Fruit fly (Drosophila melanogaster): ENCODE data around the gene CG15019.

CG15019 gene

DNA sequence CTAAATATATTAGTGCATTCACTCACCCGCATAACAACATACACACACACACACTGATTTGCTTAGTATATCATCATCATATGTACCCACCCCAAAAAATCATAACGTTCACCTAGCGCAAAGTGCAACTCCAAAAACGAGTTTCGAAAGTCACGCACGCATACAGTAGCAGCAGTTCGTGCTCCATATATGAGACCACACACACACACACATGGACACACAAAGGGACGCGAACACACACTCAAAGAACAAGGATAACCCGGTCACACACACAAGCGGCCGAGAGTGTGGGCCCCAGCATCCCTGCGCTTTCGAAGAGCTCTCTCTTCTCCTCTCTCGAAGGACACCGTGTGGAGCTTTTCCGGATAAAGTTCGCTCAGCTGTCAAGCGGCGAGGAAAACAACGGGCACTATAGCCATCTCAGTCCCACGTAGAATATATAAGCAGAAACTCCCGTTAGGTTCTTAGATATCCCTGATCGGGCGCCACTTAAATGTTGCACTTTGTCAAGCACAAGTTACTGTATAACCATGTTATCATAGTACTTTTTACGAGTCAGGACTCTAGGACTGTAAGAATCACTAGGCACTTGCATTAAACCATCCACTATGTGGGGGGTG is 25.4 kb upstream of the CG15019 start:
- TF ChIP-seq ovo (GFP tag; optimal IDR thresholded peaks at IDR 0.05) (no peak), CG12768 (GFP tag; optimal IDR thresholded peaks at IDR 0.05) (no peak), bab1 (GFP tag; optimal IDR thresholded peaks at IDR 0.05) (no peak), kay (GFP tag; ENCODE audit: borderline replicate concordance) (no peak), Hr96 (GFP tag; optimal IDR thresholded peaks at IDR 0.05) (no peak), toe (GFP tag; optimal IDR thresholded peaks at IDR 0.05) (no peak), CG5204 (GFP tag; optimal IDR thresholded peaks at IDR 0.05) (no peak), CG1620 (GFP tag; optimal IDR thresholded peaks at IDR 0.05) (no peak), CG11617 (GFP tag; optimal IDR thresholded peaks at IDR 0.05) (no peak), pad (GFP tag; optimal IDR thresholded peaks at IDR 0.05) (no peak), Clk (GFP tag; optimal IDR thresholded peaks at IDR 0.05) (no peak), cnc (optimal IDR thresholded peaks at IDR 0.05) (no peak), Crg-1 (GFP tag; optimal IDR thresholded peaks at IDR 0.05) (no peak)

DNA sequence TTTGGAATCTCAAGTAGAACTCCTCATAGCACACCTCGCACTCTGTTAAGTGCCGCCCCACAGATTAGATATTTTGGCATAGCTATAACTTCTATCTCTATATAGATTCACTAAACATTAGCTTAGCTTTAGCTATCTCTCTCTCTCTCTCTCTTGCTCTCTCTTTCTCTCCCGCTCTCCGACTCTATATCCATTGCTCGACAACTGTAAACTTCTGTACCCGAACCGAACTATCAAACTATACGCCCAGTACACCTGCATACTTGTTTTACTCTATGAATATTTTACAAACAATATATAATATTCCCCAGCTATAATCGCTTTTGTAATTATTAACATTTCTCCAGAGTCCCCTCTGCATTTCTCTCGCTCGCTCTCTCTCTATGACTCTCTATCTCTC is 24.5 kb upstream of the CG15019 start:
- TF ChIP-seq Clk (GFP tag; optimal IDR thresholded peaks at IDR 0.05) (no peak), Mnt (GFP tag; optimal IDR thresholded peaks at IDR 0.05) (no peak), CG14711 (tag; optimal IDR thresholded peaks at IDR 0.05) (no peak), CG33017 (tag; optimal IDR thresholded peaks at IDR 0.05) (no peak), pad (GFP tag; optimal IDR thresholded peaks at IDR 0.05) (no peak), CG7101 (tag; optimal IDR thresholded peaks at IDR 0.05) (no peak), Hr96 (GFP tag; optimal IDR thresholded peaks at IDR 0.05) (no peak), CG7045 (GFP tag; optimal IDR thresholded peaks at IDR 0.05) (no peak), CG12768 (GFP tag; optimal IDR thresholded peaks at IDR 0.05) (no peak), tj (GFP tag; optimal IDR thresholded peaks at IDR 0.05) (no peak), CG11617 (GFP tag; optimal IDR thresholded peaks at IDR 0.05) (no peak), cic (GFP tag; optimal IDR thresholded peaks at IDR 0.05) (no peak), bab1 (GFP tag; optimal IDR thresholded peaks at IDR 0.05) (no peak), Crg-1 (GFP tag; optimal IDR thresholded peaks at IDR 0.05) (no peak), kay (GFP tag; ENCODE audit: borderline replicate concordance) (no peak), toe (GFP tag; optimal IDR thresholded peaks at IDR 0.05) (no peak), CG5204 (GFP tag; optimal IDR thresholded peaks at IDR 0.05) (no peak)

DNA sequence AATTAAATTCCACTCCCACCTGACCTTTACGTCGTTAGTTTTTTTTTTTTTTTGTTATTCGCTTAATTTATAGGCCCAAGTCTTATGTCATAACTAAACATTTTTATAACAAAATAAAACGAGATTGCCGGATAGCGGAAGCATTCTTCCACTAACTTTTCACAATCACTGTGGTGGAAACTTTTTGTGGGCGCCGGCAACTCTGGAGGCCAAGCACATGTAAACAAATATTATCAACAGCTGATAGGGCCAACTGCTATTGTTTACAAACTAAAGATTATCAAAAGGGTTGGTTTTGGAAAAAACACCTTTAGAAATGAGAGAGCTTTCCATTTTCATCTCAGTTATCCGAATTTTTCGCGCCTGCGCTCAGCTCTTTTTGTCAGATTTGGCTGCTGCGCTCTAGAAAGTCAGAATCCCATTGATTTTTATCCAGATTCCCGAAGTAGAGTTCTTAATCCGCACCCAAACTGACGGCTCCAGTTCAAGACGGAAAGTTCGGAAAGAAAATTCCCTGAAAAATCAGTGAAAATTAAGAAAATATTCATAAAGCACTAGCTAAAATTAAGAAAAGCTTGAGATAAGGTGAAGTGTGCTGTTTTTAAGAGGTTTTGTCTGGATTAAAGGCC is 23.2 kb upstream of the CG15019 start, which contains the start of gene nAChRbeta1:
Gene nAChRbeta1, plus strand, starts transcription at position 432 of the 629 bp plus-strand sequence.
- no peak for TF ChIP-seq tj (GFP tag; optimal IDR thresholded peaks at IDR 0.05)
- no peak for TF ChIP-seq ovo (GFP tag; optimal IDR thresholded peaks at IDR 0.05)
- peak; percentile 80 for TF ChIP-seq CG14711 (tag; optimal IDR thresholded peaks at IDR 0.05)
- no peak for TF ChIP-seq Crg-1 (GFP tag; optimal IDR thresholded peaks at IDR 0.05)
- no peak for TF ChIP-seq bab1 (GFP tag; optimal IDR thresholded peaks at IDR 0.05)
- TF ChIP-seq CG5204 (GFP tag; optimal IDR thresholded peaks at IDR 0.05): no peak
- no peak for TF ChIP-seq kay (GFP tag; ENCODE audit: borderline replicate concordance)

DNA sequence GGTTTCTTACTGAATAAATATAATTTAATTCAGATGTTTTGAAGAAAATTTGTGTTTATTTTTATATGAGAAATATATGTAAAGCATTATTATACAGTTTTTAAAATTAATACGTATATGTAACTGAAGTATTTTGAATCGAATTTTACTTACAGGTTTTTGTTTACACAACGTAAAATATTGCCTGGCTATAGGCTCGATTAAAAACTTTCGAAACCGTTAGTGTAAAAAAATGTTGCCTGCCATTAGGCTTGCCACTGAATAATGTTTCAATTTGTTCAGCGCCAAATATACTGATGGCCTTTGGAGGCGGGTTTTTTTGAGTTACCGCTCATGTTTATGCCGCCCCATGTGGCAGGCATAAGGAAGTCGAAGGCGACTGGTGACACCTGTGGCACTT is 20.7 kb upstream of the CG15019 start:
- TF ChIP-seq cnc (optimal IDR thresholded peaks at IDR 0.05) (no peak), Mnt (GFP tag; optimal IDR thresholded peaks at IDR 0.05) (no peak), CG33017 (tag; optimal IDR thresholded peaks at IDR 0.05) (no peak)

DNA sequence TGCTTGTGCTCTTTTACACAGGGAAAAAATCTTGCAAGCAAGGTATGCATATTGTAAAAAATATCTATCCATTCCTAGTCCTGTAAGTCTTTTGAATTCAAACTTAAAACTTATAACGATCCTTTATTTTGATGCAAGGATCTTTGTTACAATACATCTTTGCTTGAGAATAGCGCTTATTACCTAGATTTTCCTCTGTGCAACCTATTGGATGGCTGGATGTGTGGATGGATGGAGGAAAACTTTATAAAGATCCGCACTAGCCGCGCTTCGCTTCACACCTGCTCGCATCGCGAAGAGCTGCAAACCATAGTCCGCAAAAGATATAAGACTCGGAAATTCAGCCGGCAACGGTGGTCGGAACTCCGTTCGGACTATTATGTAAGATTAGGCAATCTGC is 15.5 kb upstream of the CG15019 start, which contains the start of gene CG15020:
Gene CG15020, plus strand, starts transcription at position 301 of the 400 bp plus-strand sequence.
- TF ChIP-seq tj (GFP tag; optimal IDR thresholded peaks at IDR 0.05): no peak
- TF ChIP-seq CG5204 (GFP tag; optimal IDR thresholded peaks at IDR 0.05): no peak
- TF ChIP-seq CG7045 (GFP tag; optimal IDR thresholded peaks at IDR 0.05): no peak
- TF ChIP-seq CG12768 (GFP tag; optimal IDR thresholded peaks at IDR 0.05): no peak
- no peak for TF ChIP-seq kay (GFP tag; ENCODE audit: borderline replicate concordance)

DNA sequence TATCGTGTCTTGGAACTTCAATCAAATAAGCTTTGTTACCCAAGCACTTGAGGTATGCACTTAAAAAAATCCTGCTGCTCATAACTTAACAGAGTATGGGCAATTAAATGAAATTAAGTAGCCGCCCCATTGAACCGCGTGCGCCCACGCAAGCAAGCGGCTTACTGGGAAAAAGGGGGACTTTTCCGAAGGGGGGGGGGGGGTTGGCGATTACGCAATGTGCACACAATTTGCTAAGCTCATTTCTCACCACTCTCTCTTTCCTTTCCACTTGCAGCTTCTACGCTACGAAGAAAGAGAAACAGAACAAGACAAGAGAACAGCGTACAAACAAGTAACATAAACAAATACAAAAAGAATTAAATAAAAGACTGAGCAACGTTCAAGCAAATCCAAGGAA is 11.7 kb upstream of the CG15019 start:
- TF ChIP-seq kay (GFP tag; ENCODE audit: borderline replicate concordance) (no peak), CG7045 (GFP tag; optimal IDR thresholded peaks at IDR 0.05) (no peak), bab1 (GFP tag; optimal IDR thresholded peaks at IDR 0.05) (no peak), tj (GFP tag; optimal IDR thresholded peaks at IDR 0.05) (no peak), Crg-1 (GFP tag; optimal IDR thresholded peaks at IDR 0.05) (no peak), Hr96 (GFP tag; optimal IDR thresholded peaks at IDR 0.05) (no peak), toe (GFP tag; optimal IDR thresholded peaks at IDR 0.05) (no peak), CG33017 (tag; optimal IDR thresholded peaks at IDR 0.05) (no peak), pad (GFP tag; optimal IDR thresholded peaks at IDR 0.05) (no peak), CG14711 (tag; optimal IDR thresholded peaks at IDR 0.05) (no peak), cnc (optimal IDR thresholded peaks at IDR 0.05) (no peak), CG1620 (GFP tag; optimal IDR thresholded peaks at IDR 0.05) (no peak)

DNA sequence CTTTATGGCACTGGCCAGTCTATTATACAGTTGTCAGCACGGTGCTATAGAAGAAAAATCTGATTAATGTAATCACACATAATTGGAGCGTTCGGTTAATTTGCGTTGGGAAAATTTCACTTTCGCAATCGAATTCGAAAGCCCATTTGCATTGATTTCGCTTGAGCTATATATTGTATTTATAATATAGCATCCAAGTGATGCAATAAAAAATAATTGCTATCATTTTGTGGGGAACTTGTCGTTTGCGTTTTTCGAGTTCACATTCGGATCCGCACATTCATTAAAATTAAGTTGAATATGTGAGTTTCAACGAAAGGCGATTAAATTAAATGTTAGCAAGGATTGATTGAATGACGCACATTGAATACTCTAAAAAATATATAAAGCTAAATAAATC is 11.2 kb upstream of the CG15019 start:
- TF ChIP-seq CG14711 (tag; optimal IDR thresholded peaks at IDR 0.05) (no peak), tj (GFP tag; optimal IDR thresholded peaks at IDR 0.05) (no peak), ovo (GFP tag; optimal IDR thresholded peaks at IDR 0.05) (no peak), kay (GFP tag; ENCODE audit: borderline replicate concordance) (peak; percentile 74), cic (GFP tag; optimal IDR thresholded peaks at IDR 0.05) (no peak), CG33017 (tag; optimal IDR thresholded peaks at IDR 0.05) (no peak)

Data from whole organism, adult.